Worm (Caenorhabditis elegans) whole organism, mixed stage, embryonic: ENCODE data around the gene R186.3.

Source experiments
- cnd-1 ChIP-seq: fragments of 200-800 bp; sonication (Bioruptor generic); optimal IDR thresholded peaks from 2 replicates; lab custom pipeline; 2018; ENCODE audit warnings: mild to moderate bottlenecking, missing genetic modification characterization, missing compliant biosample characterization
- mep-1 ChIP-seq: fragments of 150-350 bp; optimal IDR thresholded peaks from 2 replicates; lab custom pipeline; 2017; ENCODE audit warnings: missing biosample characterization, missing genetic modification reagents, missing genetic modification characterization, inconsistent platforms
- nhr-237 ChIP-seq: fragments of 150-350 bp; optimal IDR thresholded peaks from 2 replicates; lab custom pipeline; 2014; ENCODE audit warnings: missing biosample characterization, missing genetic modification characterization
- unc-62 ChIP-seq: fragments of 150-350 bp; optimal IDR thresholded peaks from 2 replicates; lab custom pipeline; 2014; ENCODE audit warnings: missing biosample characterization, missing genetic modification reagents, missing genetic modification characterization
- ztf-11 ChIP-seq: fragments of 150-350 bp; optimal IDR thresholded peaks from 2 replicates; lab custom pipeline; 2014; ENCODE audit warnings: missing biosample characterization, missing genetic modification characterization

DNA sequence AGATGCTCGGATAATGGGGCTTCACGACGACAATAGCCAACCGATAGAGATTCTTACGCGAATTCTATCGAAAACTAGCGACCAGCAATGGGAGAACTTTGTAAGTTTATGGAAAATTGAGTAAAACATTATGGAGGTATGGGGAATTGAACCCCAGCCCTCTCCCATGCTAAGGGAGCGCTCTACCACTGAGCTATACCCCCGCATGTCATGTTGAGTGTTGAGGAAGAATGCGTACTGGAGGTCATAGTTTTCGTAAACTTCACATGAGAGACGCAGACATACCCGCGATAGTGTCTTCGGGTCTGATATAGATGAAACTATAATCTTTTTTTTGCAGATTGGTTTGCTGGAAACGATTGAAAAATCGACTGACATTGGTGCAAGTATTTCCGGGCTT lies 36.4 kb upstream of the R186.3 start:
- TF ChIP-seq cnd-1 (tag; lab: Kevin White, UChicago) (peak; percentile 79), nhr-237 (tag; lab: Kevin White, UChicago) (peak; percentile 10), unc-62 (peak; percentile 37), mep-1 (tag; lab: Kevin White, UChicago) (peak; percentile 26), ztf-11 (tag; lab: Kevin White, UChicago) (no peak)
